Worm (Caenorhabditis elegans) whole organism, L1 larva: ENCODE measurements around the gene R02D5.4.

Experiments
- egl-27 ChIP-seq, 2 experiments: fragments of 150-350 bp in 1 of 2; sonication (generic microtip); optimal IDR thresholded peaks; 3 replicates each; lab custom pipeline; 2017 to 2018; ENCODE audit warnings: missing biosample characterization in 2 of 2, missing genetic modification characterization in 2 of 2, missing genetic modification reagents in 2 of 2
- unc-62 ChIP-seq: fragments of 150-350 bp; optimal IDR thresholded peaks from 2 replicates; lab custom pipeline; 2014; ENCODE audit warnings: missing biosample characterization, missing genetic modification reagents, missing genetic modification characterization

DNA sequence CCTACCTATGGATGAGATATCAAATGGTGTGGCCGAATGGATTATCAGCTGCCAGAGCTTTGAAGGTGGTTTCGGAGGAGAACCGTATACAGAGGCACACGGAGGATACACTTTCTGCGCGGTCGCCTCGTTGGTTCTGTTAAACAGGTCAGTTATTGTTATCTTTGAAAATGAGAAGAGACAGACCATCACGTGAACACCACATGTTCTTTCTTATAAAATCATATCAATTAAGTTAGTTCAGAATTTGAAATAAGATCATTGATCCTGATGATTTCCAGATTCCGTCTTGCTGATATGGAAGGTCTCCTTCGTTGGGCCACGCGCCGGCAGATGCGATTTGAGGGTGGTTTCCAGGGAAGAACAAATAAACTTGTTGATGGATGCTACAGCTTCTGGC is 35.8 kb downstream of the R02D5.4 start:
- TF ChIP-seq egl-27 (tag; optimal IDR thresholded peaks at IDR 0.05; lab: Kevin White, UChicago) (no peak), unc-62 (no peak)
